Worm (Caenorhabditis elegans): ENCODE measurements around the gene C16D2.3.
A peak's percentile ranks its signal among the peaks of the same experiment; 100 is the strongest.

- TF ChIP-seq fos-1 (tag; optimal IDR thresholded peaks at IDR 0.05) (no peak), mep-1 (tag; optimal IDR thresholded peaks at IDR 0.05) (no peak), pha-4 (GFP tag; IDR thresholded peaks at IDR 0.05) (no peak), pha-4 (tag; optimal IDR thresholded peaks at IDR 0.05) (no peak), daf-12 (tag; optimal IDR thresholded peaks at IDR 0.05) (no peak), dmd-6 (GFP tag; IDR thresholded peaks at IDR 0.05) (no peak), F49E8.2 (tag; optimal IDR thresholded peaks at IDR 0.05; ENCODE audit: borderline replicate concordance) (no peak), Y48G9A.11 (GFP tag; IDR thresholded peaks at IDR 0.05) (no peak), lin-13 (GFP tag; optimal IDR thresholded peaks at IDR 0.05) (no peak), jun-1 (tag; optimal IDR thresholded peaks at IDR 0.05) (no peak), ceh-44 (GFP tag; IDR thresholded peaks at IDR 0.05) (no peak), dve-1 (tag; optimal IDR thresholded peaks at IDR 0.05; ENCODE audit: insufficient read depth) (peak; percentile 41), unc-62 (GFP tag; optimal IDR thresholded peaks at IDR 0.05 in 1 of 2) (no peak), unc-62 (tag; optimal IDR thresholded peaks at IDR 0.05) (no peak), lsy-2 (tag; optimal IDR thresholded peaks at IDR 0.05) (no peak)
These were observed 43.3 kb downstream of the C16D2.3 start for ce11 chrII:9181155-9181554.
